Worm (Caenorhabditis elegans): Measurements from ENCODE around the gene Y54F10BM.9.

Y54F10BM.9 gene

ce11 chrIII:2288261-2288660 lies 16.5 kb downstream of the Y54F10BM.9 start:
- no peak for TF ChIP-seq ceh-45 (GFP tag; IDR thresholded peaks at IDR 0.05)
- TF ChIP-seq pag-3 (tag; optimal IDR thresholded peaks at IDR 0.05; ENCODE audit: borderline replicate concordance), result no peak
- TF ChIP-seq unc-86 (tag; optimal IDR thresholded peaks at IDR 0.05), result no peak
- TF ChIP-seq pat-9 (tag; optimal IDR thresholded peaks at IDR 0.05), result no peak
- TF ChIP-seq unc-42 (tag; optimal IDR thresholded peaks at IDR 0.05), result no peak
- TF ChIP-seq dmd-4 (tag; optimal IDR thresholded peaks at IDR 0.05; ENCODE audit: borderline replicate concordance), result no peak
- TF ChIP-seq hlh-30 (tag; optimal IDR thresholded peaks at IDR 0.05; ENCODE audit: insufficient read depth), result no peak
- no peak for TF ChIP-seq fkh-6 (tag; optimal IDR thresholded peaks at IDR 0.05)
- TF ChIP-seq fax-1 (tag; optimal IDR thresholded peaks at IDR 0.05), result no peak
- no peak for TF ChIP-seq eyg-1 (tag; optimal IDR thresholded peaks at IDR 0.05)
- TF ChIP-seq ceh-24 (tag; optimal IDR thresholded peaks at IDR 0.05), result no peak
- TF ChIP-seq unc-3 (GFP tag; conservative IDR thresholded peaks at IDR 0.05), result no peak
- TF ChIP-seq unc-3 (tag; optimal IDR thresholded peaks at IDR 0.05), result no peak
- TF ChIP-seq ceh-9 (tag; optimal IDR thresholded peaks at IDR 0.05), result no peak
- TF ChIP-seq mec-3 (tag; optimal IDR thresholded peaks at IDR 0.05; ENCODE audit: borderline replicate concordance), result no peak
- TF ChIP-seq tbx-2 (tag; optimal IDR thresholded peaks at IDR 0.05), result no peak
- no peak for TF ChIP-seq ahr-1 (tag; optimal IDR thresholded peaks at IDR 0.05)
- no peak for TF ChIP-seq lin-11 (tag; optimal IDR thresholded peaks at IDR 0.05)
- TF ChIP-seq pha-4 (tag; optimal IDR thresholded peaks at IDR 0.05), result no peak
- no peak for TF ChIP-seq zip-5 (tag; optimal IDR thresholded peaks at IDR 0.05)
- no peak for TF ChIP-seq ceh-22 (tag; optimal IDR thresholded peaks at IDR 0.05)

- peak; percentile 92 for TF ChIP-seq ceh-48 (tag; optimal IDR thresholded peaks at IDR 0.05)
- no peak for TF ChIP-seq pag-3 (tag; optimal IDR thresholded peaks at IDR 0.05; ENCODE audit: borderline replicate concordance)
- TF ChIP-seq fax-1 (tag; optimal IDR thresholded peaks at IDR 0.05), result no peak
- TF ChIP-seq ref-2 (tag; optimal IDR thresholded peaks at IDR 0.05), result no peak
- no peak for TF ChIP-seq hlh-30 (tag; optimal IDR thresholded peaks at IDR 0.05; ENCODE audit: insufficient read depth)
Measured at ce11 chrIII:2283341-2283847, 21.3 kb downstream of the Y54F10BM.9 start.

DNA sequence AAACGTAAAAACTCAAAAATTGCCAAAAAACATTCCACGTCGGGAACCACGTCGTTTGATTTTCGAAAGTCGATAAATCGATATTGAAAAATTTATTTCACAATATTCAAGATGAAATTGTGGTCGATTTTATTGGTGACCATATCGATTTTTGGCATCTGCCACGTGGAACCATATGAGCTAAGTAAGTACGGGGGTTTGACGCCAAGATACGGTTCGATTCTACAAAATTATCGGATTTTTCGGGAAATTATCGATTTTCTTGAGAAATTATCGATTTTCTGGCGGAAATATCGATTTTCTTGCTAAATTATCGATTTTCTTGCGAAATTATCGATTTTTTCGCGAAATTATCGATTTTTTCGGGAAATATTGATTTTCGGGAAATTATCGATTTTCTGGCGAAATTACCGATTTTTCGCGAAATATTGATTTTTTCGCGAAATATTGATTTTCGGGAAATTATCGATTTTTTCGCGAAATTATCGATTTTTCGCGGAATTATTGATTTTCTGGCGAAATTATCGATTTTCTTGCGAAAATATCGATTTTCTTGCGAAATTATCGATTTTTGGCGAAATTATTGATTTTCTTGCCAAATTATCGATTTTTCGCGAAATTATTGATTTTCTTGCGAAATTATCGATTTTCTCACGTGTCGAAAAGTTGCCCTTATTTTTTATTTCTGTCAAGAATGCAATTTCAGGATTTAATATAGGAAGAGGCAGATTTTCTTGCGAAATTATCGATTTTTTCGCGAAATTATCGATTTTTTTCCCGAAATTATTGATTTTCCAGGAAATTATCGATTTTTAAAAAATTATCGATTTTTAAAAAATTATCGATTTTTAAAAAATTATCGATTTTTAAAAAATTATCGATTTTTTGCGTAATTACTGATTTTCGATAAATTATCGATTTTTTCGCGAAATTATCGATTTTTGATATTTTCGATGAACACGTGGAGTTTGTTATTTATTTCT lies 22.5 kb downstream of the Y54F10BM.9 start, which contains the start of gene Y54F10BM.3:
Gene Y54F10BM.3 (plus strand): TSS at position 51 of the 983 bp plus-strand sequence.
- peak; percentile 6 for TF ChIP-seq che-1 (tag; optimal IDR thresholded peaks at IDR 0.05)
- TF ChIP-seq pha-4 (tag; optimal IDR thresholded peaks at IDR 0.05), result no peak
- peak; percentile 98 for TF ChIP-seq ceh-48 (tag; optimal IDR thresholded peaks at IDR 0.05)
- TF ChIP-seq ceh-31 (tag; optimal IDR thresholded peaks at IDR 0.05), result no peak
- TF ChIP-seq hlh-6 (tag; optimal IDR thresholded peaks at IDR 0.05), result no peak

ce11 chrIII:2280569-2280968 lies 24.2 kb downstream of the Y54F10BM.9 start, which contains the start of gene Y54F10BM.22:
Gene Y54F10BM.22, plus strand, starts transcription at chrIII:2280899.
- TF ChIP-seq eyg-1 (tag; optimal IDR thresholded peaks at IDR 0.05), result no peak
- TF ChIP-seq pha-2 (tag; optimal IDR thresholded peaks at IDR 0.05), result no peak
- no peak for TF ChIP-seq elt-4 (tag; optimal IDR thresholded peaks at IDR 0.05)
- TF ChIP-seq che-1 (tag; optimal IDR thresholded peaks at IDR 0.05), result no peak
- no peak for TF ChIP-seq T23F11.4 (GFP tag; optimal IDR thresholded peaks at IDR 0.05)
- no peak for TF ChIP-seq unc-3 (GFP tag; conservative IDR thresholded peaks at IDR 0.05)
- no peak for TF ChIP-seq unc-3 (tag; optimal IDR thresholded peaks at IDR 0.05)
- TF ChIP-seq tbx-2 (tag; optimal IDR thresholded peaks at IDR 0.05), result no peak
- no peak for TF ChIP-seq sox-2 (GFP tag; IDR thresholded peaks at IDR 0.05)
- no peak for TF ChIP-seq zip-5 (tag; optimal IDR thresholded peaks at IDR 0.05)
- TF ChIP-seq fax-1 (tag; optimal IDR thresholded peaks at IDR 0.05), result no peak
- no peak for TF ChIP-seq hlh-8 (tag; optimal IDR thresholded peaks at IDR 0.05)
- no peak for TF ChIP-seq unc-86 (tag; optimal IDR thresholded peaks at IDR 0.05)

ce11 chrIII:2279457-2279856 lies 25.3 kb downstream of the Y54F10BM.9 start, which contains the start of gene Y54F10BM.23:
Gene Y54F10BM.23, minus strand, starts transcription at chrIII:2279557.
- no peak for TF ChIP-seq sox-2 (GFP tag; IDR thresholded peaks at IDR 0.05)
- TF ChIP-seq rnt-1 (tag; optimal IDR thresholded peaks at IDR 0.05), result no peak
- TF ChIP-seq unc-3 (GFP tag; conservative IDR thresholded peaks at IDR 0.05), result no peak
- TF ChIP-seq unc-3 (tag; optimal IDR thresholded peaks at IDR 0.05), result no peak
- TF ChIP-seq ceh-14 (tag; optimal IDR thresholded peaks at IDR 0.05), result no peak
- no peak for TF ChIP-seq sox-4 (tag; optimal IDR thresholded peaks at IDR 0.05)
- TF ChIP-seq fkh-6 (tag; optimal IDR thresholded peaks at IDR 0.05), result no peak
- no peak for TF ChIP-seq pha-4 (tag; optimal IDR thresholded peaks at IDR 0.05)
- no peak for TF ChIP-seq dmd-4 (tag; optimal IDR thresholded peaks at IDR 0.05; ENCODE audit: borderline replicate concordance)
- no peak for TF ChIP-seq hlh-8 (tag; optimal IDR thresholded peaks at IDR 0.05)
- no peak for TF ChIP-seq pha-2 (tag; optimal IDR thresholded peaks at IDR 0.05)
- TF ChIP-seq ceh-31 (tag; optimal IDR thresholded peaks at IDR 0.05), result no peak
- TF ChIP-seq ceh-9 (tag; optimal IDR thresholded peaks at IDR 0.05), result no peak
- TF ChIP-seq madf-2 (tag; optimal IDR thresholded peaks at IDR 0.05), result no peak
- TF ChIP-seq hlh-15 (tag; optimal IDR thresholded peaks at IDR 0.05), result no peak
- TF ChIP-seq ztf-16 (tag; optimal IDR thresholded peaks at IDR 0.05), result no peak
- no peak for TF ChIP-seq ttx-3 (tag; optimal IDR thresholded peaks at IDR 0.05)
- no peak for TF ChIP-seq sdc-2 (tag; optimal IDR thresholded peaks at IDR 0.05)
- TF ChIP-seq ceh-2 (tag; optimal IDR thresholded peaks at IDR 0.05), result no peak
- no peak for TF ChIP-seq unc-42 (tag; optimal IDR thresholded peaks at IDR 0.05)

Measured in whole organism, late embryonic.